Fruit fly (Drosophila melanogaster): ENCODE measurements around the gene CG11134.

CG11134 gene

dm6 chrX:13770768-13771167 lies 33.0 kb downstream of the CG11134 start:
- TF ChIP-seq CG8478 (optimal IDR thresholded peaks at IDR 0.05) (no peak), CTCF (optimal IDR thresholded peaks at IDR 0.05) (no peak)

DNA sequence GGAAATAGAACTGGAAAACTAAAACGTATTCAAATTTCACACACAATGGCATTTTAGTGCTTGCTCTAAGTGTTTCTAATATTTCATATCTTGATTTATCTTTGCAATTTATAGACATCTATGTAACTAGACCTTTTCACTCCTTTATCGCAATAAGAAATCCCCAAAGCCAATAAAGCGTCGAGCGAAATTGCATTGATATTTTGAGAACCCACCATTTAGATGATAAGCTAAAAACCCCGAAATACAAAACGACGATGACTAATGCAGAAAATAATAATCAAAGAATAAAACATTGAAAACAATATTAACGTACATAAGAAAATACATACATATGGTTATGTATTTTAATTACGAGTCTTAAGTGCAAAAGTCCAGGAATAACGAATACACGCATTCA lies 40.8 kb downstream of the CG11134 start:
- TF ChIP-seq CG8478 (optimal IDR thresholded peaks at IDR 0.05), result no peak
- no peak for TF ChIP-seq CTCF (optimal IDR thresholded peaks at IDR 0.05)

DNA sequence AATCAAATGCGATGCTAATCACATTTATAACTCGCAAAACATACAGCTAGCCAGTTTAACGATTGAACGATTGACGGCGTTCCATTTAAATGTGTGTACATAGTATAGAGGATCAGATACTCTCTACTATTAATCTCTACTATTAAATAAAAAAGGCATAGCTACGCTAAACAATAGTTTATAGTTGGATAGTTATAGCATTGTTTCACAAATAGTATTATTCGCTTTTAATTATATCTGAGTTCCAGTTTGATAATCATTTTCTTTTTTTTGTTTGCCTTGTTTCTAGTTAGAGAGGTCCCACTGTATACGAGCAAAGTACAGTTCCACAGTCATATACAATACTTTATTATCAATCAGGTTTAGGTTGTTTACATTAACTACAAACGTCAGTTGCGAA lies 42.0 kb downstream of the CG11134 start:
- TF ChIP-seq CG8478 (optimal IDR thresholded peaks at IDR 0.05) (no peak), CTCF (optimal IDR thresholded peaks at IDR 0.05) (no peak)

DNA sequence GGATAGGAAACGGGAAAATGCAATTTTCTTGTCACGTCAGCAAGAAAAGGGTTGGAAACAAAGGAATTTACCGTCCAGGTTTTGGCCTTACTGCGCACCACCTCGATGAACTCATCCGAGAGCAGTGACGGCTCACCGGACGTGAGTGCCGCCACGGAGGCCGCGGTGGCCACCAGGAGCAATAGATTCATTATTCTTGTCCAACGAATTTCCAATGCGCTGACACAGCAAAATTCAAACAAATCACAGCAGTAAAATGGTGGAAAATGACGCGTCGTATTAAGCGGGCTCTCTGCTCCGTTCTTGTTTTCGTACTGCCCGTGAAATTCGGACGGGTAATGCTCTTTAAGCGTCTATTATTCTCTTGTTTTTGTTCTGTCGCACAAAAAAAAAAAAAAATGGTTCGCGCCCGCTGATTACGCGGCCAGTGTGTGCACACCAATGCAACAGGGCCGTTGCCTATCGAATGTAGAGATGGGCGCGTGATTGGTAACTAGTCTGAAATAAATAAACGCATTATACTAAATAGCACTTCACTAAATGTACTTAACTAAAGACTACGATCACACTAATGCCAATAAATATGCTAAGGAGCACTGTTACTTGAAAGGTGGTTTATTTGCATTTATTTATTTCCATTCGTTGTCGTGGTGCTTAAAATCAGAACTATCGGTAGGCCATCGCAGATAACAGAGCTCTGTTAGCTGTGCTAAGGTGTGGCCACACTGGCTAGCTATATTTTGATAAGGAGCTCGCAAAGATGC lies 44.2 kb downstream of the CG11134 start, which contains the start of the genes CtsB and amrt:
Gene CtsB, minus strand, starts transcription at position 432 of the 764 bp plus-strand sequence.
Gene amrt, plus strand, starts transcription at position 721 of the 764 bp plus-strand sequence.
- TF ChIP-seq CG8478 (optimal IDR thresholded peaks at IDR 0.05) (no peak), CTCF (optimal IDR thresholded peaks at IDR 0.05) (no peak)

dm6 chrX:13783534-13783949 lies 45.8 kb downstream of the CG11134 start, which contains the start of gene inaE:
inaE (plus strand) TSS chrX:13783714.
- no peak for TF ChIP-seq CG8478 (optimal IDR thresholded peaks at IDR 0.05)
- peak in 1 of 2 experiments; percentile 14 for TF ChIP-seq CTCF (optimal IDR thresholded peaks at IDR 0.05)

DNA sequence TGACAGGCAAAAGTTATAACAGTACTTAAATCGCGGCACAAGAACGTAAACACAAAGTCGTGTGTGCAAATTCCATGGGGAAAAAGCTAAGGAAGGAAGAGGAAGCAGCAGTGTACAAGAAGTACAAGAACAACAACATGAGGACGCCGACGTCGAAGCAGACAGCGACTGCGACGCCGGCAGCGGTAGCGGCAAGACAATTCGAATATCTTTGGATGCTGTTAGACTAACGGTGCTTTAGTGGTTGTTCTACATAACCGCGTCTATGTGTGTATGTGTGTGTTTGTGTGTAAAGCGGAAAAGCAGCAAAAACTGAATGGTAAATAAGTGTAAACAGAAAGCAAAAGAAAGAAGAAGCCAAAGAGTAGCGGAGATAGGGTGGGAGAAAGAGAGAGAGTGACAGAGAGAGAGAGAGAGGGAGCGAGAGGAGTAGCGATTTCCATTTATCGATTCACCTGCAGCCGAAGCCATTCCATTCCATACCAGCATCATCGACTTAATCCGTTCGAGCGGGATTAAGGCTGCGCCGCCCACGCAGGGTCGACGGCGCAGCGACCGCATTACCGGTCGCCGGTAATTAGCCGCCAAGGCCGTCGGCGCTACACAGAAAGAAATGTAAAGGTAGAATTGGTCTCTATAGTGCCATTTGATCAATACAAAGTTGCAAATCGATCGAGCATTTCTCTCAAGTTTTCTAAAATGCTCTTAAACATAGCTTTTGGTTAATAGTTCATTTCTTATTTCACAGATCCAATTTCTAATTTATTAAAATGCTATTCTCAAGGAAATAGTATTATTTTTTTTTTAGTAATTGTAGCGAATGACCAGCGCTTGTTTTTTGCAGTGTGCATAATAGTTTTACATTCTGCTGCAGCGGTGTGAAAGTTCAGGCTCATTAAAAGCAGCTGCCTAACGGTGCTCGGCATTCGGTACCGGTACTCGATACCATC lies 46.5 kb downstream of the CG11134 start:
- no peak for TF ChIP-seq CG8478 (optimal IDR thresholded peaks at IDR 0.05)
- TF ChIP-seq CTCF (optimal IDR thresholded peaks at IDR 0.05), result no peak

- TF ChIP-seq CTCF (optimal IDR thresholded peaks at IDR 0.05), result no peak
- TF ChIP-seq CG8478 (optimal IDR thresholded peaks at IDR 0.05), result no peak
Observed at dm6 chrX:13786037-13786667, 48.4 kb downstream of the CG11134 start.

dm6 chrX:13787282-13787850 lies 49.6 kb downstream of the CG11134 start:
- TF ChIP-seq CG8478 (optimal IDR thresholded peaks at IDR 0.05) (no peak), CTCF (optimal IDR thresholded peaks at IDR 0.05) (no peak)

All from S2 (cell line).